Fruit fly (Drosophila melanogaster) Kc167 (cell line): Measurements from ENCODE around the gene CG16789.

Source experiments
- Myc ChIP-seq: fragments of >200 bp; optimal IDR thresholded peaks from 2 replicates; lab custom pipeline; 2017; ENCODE audit warnings: missing external identifiers
- h ChIP-seq: fragments of >200 bp; optimal IDR thresholded peaks from 3 replicates; lab custom pipeline; 2018; ENCODE audit warnings: missing external identifiers
- insv ChIP-seq: fragments of >200 bp; optimal IDR thresholded peaks from 3 replicates; lab custom pipeline; 2018; ENCODE audit warnings: missing external identifiers
- psq ChIP-seq: fragments of >200 bp; optimal IDR thresholded peaks from 2 replicates; lab custom pipeline; 2017; ENCODE audit warnings: missing external identifiers

- TF ChIP-seq h (lab: Kevin White, UChicago): no peak
- no peak for TF ChIP-seq insv (lab: Kevin White, UChicago)
- TF ChIP-seq Myc: no peak
- TF ChIP-seq psq: no peak
Observed at dm6 chr3R:9551659-9552435, 14.1 kb upstream of the CG16789 start, which contains the start of the genes mura and RnpS1.
